Fruit fly (Drosophila melanogaster) whole organism, embryonic: ENCODE data around the gene CG18233.

Experiments used
- CG10321 ChIP-seq: fragments of 200-800 bp; sonication (Bioruptor generic); IDR thresholded peaks from 2 replicates; pipeline ENCODE4 v1.3.6; 2022; ENCODE audit warnings: missing biosample characterization, missing genetic modification characterization
- CG12071 ChIP-seq: fragments of 200-800 bp; sonication (Bioruptor generic); optimal IDR thresholded peaks from 3 replicates; lab custom pipeline; 2018; ENCODE audit warnings: missing biosample characterization, mild to moderate bottlenecking, missing genetic modification characterization
- CG13775 ChIP-seq: fragments of 200-800 bp; sonication (Bioruptor generic); optimal IDR thresholded peaks from 3 replicates; lab custom pipeline; 2017; ENCODE audit warnings: missing biosample characterization, mild to moderate bottlenecking, missing genetic modification characterization
- CG13894 ChIP-seq: fragments of 200-800 bp; sonication (Bioruptor generic); optimal IDR thresholded peaks from 3 replicates; lab custom pipeline; 2018; ENCODE audit warnings: missing biosample characterization, mild to moderate bottlenecking, missing genetic modification characterization, moderate library complexity
- CG14710 ChIP-seq: fragments of 200-800 bp; sonication (Bioruptor generic); optimal IDR thresholded peaks from 3 replicates; lab custom pipeline; 2019; ENCODE audit warnings: missing biosample characterization, mild to moderate bottlenecking, missing genetic modification characterization, moderate library complexity
- CG15269 ChIP-seq: fragments of 200-800 bp; sonication (Bioruptor generic); optimal IDR thresholded peaks from 2 replicates; lab custom pipeline; 2018; ENCODE audit warnings: missing biosample characterization, mild to moderate bottlenecking, missing genetic modification characterization, moderate library complexity
- CG16779 ChIP-seq: fragments of 200-800 bp; sonication (Bioruptor generic); IDR thresholded peaks from 2 replicates; pipeline ENCODE4 v1.3.6; 2022; ENCODE audit warnings: missing biosample characterization, missing genetic modification characterization
- CG16813 ChIP-seq: fragments of 200-800 bp; sonication (Bioruptor generic); IDR thresholded peaks from 3 replicates; pipeline ENCODE4 v1.3.6; 2022; ENCODE audit warnings: missing biosample characterization, missing genetic modification characterization; ENCODE audit not compliant: partially characterized antibody
- CG1832 ChIP-seq: fragments of 200-800 bp; sonication (Bioruptor generic); optimal IDR thresholded peaks from 2 replicates; lab custom pipeline; 2017; ENCODE audit warnings: missing biosample characterization, mild to moderate bottlenecking, missing genetic modification characterization, inconsistent platforms
- CG18619 ChIP-seq: fragments of 200-800 bp; sonication (Bioruptor generic); optimal IDR thresholded peaks from 3 replicates; lab custom pipeline; 2017; ENCODE audit warnings: missing biosample characterization, mild to moderate bottlenecking, missing genetic modification characterization
- CG2116 ChIP-seq: fragments of 200-800 bp; sonication (Bioruptor generic); optimal IDR thresholded peaks from 3 replicates; lab custom pipeline; 2018; ENCODE audit warnings: missing biosample characterization, mild to moderate bottlenecking, missing genetic modification characterization
- CG2889 ChIP-seq: fragments of 200-800 bp; sonication (Bioruptor generic); IDR thresholded peaks from 3 replicates; pipeline ENCODE4 v1.3.6; 2022; ENCODE audit warnings: missing biosample characterization, missing genetic modification characterization
- CG32772 ChIP-seq: fragments of 200-800 bp; sonication (Bioruptor generic); IDR thresholded peaks from 2 replicates; pipeline ENCODE4 v1.3.6; 2022; ENCODE audit warnings: missing biosample characterization, missing genetic modification characterization
- CG34224 ChIP-seq: fragments of 200-800 bp; sonication (Bioruptor generic); IDR thresholded peaks from 3 replicates; pipeline ENCODE4 v1.3.6; 2022; ENCODE audit warnings: missing biosample characterization, missing genetic modification characterization; ENCODE audit not compliant: partially characterized antibody
- CG7745 ChIP-seq: fragments of 200-800 bp; sonication (Bioruptor generic); optimal IDR thresholded peaks from 2 replicates; lab custom pipeline; 2018; ENCODE audit warnings: missing biosample characterization, mild to moderate bottlenecking, missing genetic modification characterization, moderate library complexity
- CG7786 ChIP-seq: fragments of 200-800 bp; sonication (Bioruptor generic); optimal IDR thresholded peaks from 2 replicates; lab custom pipeline; 2016; ENCODE audit warnings: missing biosample characterization, missing genetic modification characterization
- CG8290 ChIP-seq, 3 experiments: fragments of 200-800 bp; sonication (Bioruptor generic); optimal IDR thresholded peaks; 2 replicates each; lab custom pipeline; 2016 to 2019; ENCODE audit warnings: missing biosample characterization in 3 of 3, missing genetic modification characterization in 3 of 3, mild to moderate bottlenecking in 2 of 3, moderate library complexity in 1 of 3
- Deaf1 ChIP-seq: fragments of 200-800 bp; optimal IDR thresholded peaks from 3 replicates; lab custom pipeline; 2019; ENCODE audit warnings: missing biosample characterization, mild to moderate bottlenecking, missing genetic modification characterization, moderate library complexity
- Doc2 ChIP-seq: fragments of 200-800 bp; sonication (Bioruptor generic); IDR thresholded peaks from 2 replicates; pipeline ENCODE4 v1.3.6; 2022; ENCODE audit warnings: missing biosample characterization, missing genetic modification characterization
- Dref ChIP-seq: fragments of 200-800 bp; sonication (Bioruptor generic); IDR thresholded peaks from 2 replicates; pipeline ENCODE4 v1.3.6; 2022; ENCODE audit warnings: missing biosample characterization, missing genetic modification characterization
- E2f2 ChIP-seq: fragments of 200-800 bp; sonication (Bioruptor generic); IDR thresholded peaks from 2 replicates; pipeline ENCODE4 v1.3.6; 2022; ENCODE audit warnings: missing biosample characterization, missing genetic modification characterization
- Ets65A ChIP-seq: fragments of 200-800 bp; sonication (Bioruptor generic); peaks from one replicate; lab custom pipeline; 2016; ENCODE audit warnings: missing biosample characterization, missing genetic modification characterization
- HLH4C ChIP-seq: fragments of 200-800 bp; sonication (Bioruptor generic); IDR thresholded peaks from 3 replicates; pipeline ENCODE4 v1.3.6; 2022; ENCODE audit warnings: missing biosample characterization, missing genetic modification characterization; ENCODE audit not compliant: partially characterized antibody
- MESR4 ChIP-seq: fragments of 200-800 bp; sonication (Bioruptor generic); optimal IDR thresholded peaks from 2 replicates; lab custom pipeline; 2018; ENCODE audit warnings: missing biosample characterization, mild to moderate bottlenecking, missing genetic modification characterization, moderate library complexity
- Mad ChIP-seq: fragments of 200-800 bp; sonication (Bioruptor generic); optimal IDR thresholded peaks from 2 replicates; lab custom pipeline; 2016; ENCODE audit warnings: missing biosample characterization, missing genetic modification characterization
- Med ChIP-seq: fragments of 200-800 bp; sonication (Bioruptor generic); peaks from one replicate; lab custom pipeline; 2016; ENCODE audit warnings: missing biosample characterization, missing genetic modification characterization, mild to moderate bottlenecking, inconsistent platforms, moderate library complexity
- Myb ChIP-seq: fragments of 200-800 bp; sonication (Bioruptor generic); optimal IDR thresholded peaks from 2 replicates; lab custom pipeline; 2016; ENCODE audit warnings: missing biosample characterization, missing genetic modification characterization
- NC2α ChIP-seq: fragments of 200-800 bp; sonication (Bioruptor generic); optimal IDR thresholded peaks from 2 replicates; lab custom pipeline; 2016; ENCODE audit warnings: missing biosample characterization, missing genetic modification characterization
- NFAT ChIP-seq: fragments of 200-800 bp; sonication (Bioruptor generic); IDR thresholded peaks from 2 replicates; pipeline ENCODE4 v1.3.6; 2022; ENCODE audit warnings: missing biosample characterization, missing genetic modification characterization
- Nf-YB ChIP-seq: fragments of 200-800 bp; sonication (Bioruptor generic); optimal IDR thresholded peaks from 3 replicates; lab custom pipeline; 2019; ENCODE audit warnings: missing biosample characterization, mild to moderate bottlenecking, missing genetic modification characterization, moderate library complexity
- Rx ChIP-seq: fragments of 200-800 bp; sonication (Bioruptor generic); IDR thresholded peaks from 2 replicates; pipeline ENCODE4 v1.3.6; 2022; ENCODE audit warnings: missing biosample characterization, missing genetic modification characterization
- Sry-δ ChIP-seq: fragments of 200-800 bp; sonication (Bioruptor generic); optimal IDR thresholded peaks from 2 replicates; lab custom pipeline; 2016; ENCODE audit warnings: missing biosample characterization, missing genetic modification characterization
- Vsx1 ChIP-seq: fragments of 200-800 bp; sonication (Bioruptor generic); optimal IDR thresholded peaks from 2 replicates; lab custom pipeline; 2017; ENCODE audit warnings: missing biosample characterization, mild to moderate bottlenecking, missing genetic modification characterization, missing genetic modification reagents
- ac ChIP-seq: fragments of 200-800 bp; sonication (Bioruptor generic); optimal IDR thresholded peaks from 3 replicates; lab custom pipeline; 2017; ENCODE audit warnings: missing biosample characterization, mild to moderate bottlenecking, missing genetic modification characterization
- ash1 ChIP-seq: fragments of 200-800 bp; sonication (Bioruptor generic); optimal IDR thresholded peaks from 2 replicates; lab custom pipeline; 2018; ENCODE audit warnings: missing biosample characterization, mild to moderate bottlenecking, missing genetic modification characterization
- bsh ChIP-seq, 2 experiments: fragments of 200-800 bp; sonication (Bioruptor generic); optimal IDR thresholded peaks; 2 replicates each; lab custom pipeline; 2017 to 2018; ENCODE audit warnings: mild to moderate bottlenecking in 2 of 2, missing biosample characterization in 2 of 2, missing genetic modification characterization in 2 of 2, moderate library complexity in 1 of 2
- chn ChIP-seq: fragments of 200-800 bp; sonication (Bioruptor generic); optimal IDR thresholded peaks from 2 replicates; lab custom pipeline; 2016; ENCODE audit warnings: missing biosample characterization, missing genetic modification characterization
- crp ChIP-seq, 2 experiments: fragments of 200-800 bp; sonication (Bioruptor generic); optimal IDR thresholded peaks; 2 replicates in 1 of 2; 3 replicates in 1 of 2; lab custom pipeline; 2017; ENCODE audit warnings: missing biosample characterization in 2 of 2, missing genetic modification characterization in 2 of 2, mild to moderate bottlenecking in 1 of 2, moderate library complexity in 1 of 2
- dmrt11E ChIP-seq: fragments of 200-800 bp; sonication (Bioruptor generic); optimal IDR thresholded peaks from 3 replicates; lab custom pipeline; 2018; ENCODE audit warnings: missing biosample characterization, mild to moderate bottlenecking, missing genetic modification characterization, moderate library complexity
- dpn ChIP-seq, 2 experiments: fragments of 200-800 bp; sonication (Bioruptor generic); optimal IDR thresholded peaks; 3 replicates each; lab custom pipeline; 2016; ENCODE audit warnings: missing biosample characterization in 2 of 2, missing genetic modification characterization in 2 of 2
- fd64A ChIP-seq: fragments of 200-800 bp; sonication (Bioruptor generic); optimal IDR thresholded peaks from 3 replicates; lab custom pipeline; 2018; ENCODE audit warnings: missing biosample characterization, mild to moderate bottlenecking, missing genetic modification characterization
- fu2 ChIP-seq: fragments of 200-800 bp; sonication (Bioruptor generic); optimal IDR thresholded peaks from 2 replicates; lab custom pipeline; 2016; ENCODE audit warnings: missing biosample characterization, missing genetic modification characterization
- gcm2 ChIP-seq: fragments of 200-800 bp; sonication (Bioruptor generic); optimal IDR thresholded peaks from 2 replicates; lab custom pipeline; 2016; ENCODE audit warnings: missing biosample characterization, missing genetic modification characterization
- luna ChIP-seq: fragments of 200-800 bp; sonication (Bioruptor generic); optimal IDR thresholded peaks from 2 replicates; lab custom pipeline; 2016; ENCODE audit warnings: missing biosample characterization, missing genetic modification characterization
- nmo ChIP-seq: fragments of 200-800 bp; sonication (Bioruptor generic); optimal IDR thresholded peaks from 2 replicates; lab custom pipeline; 2018; ENCODE audit warnings: missing biosample characterization, mild to moderate bottlenecking, missing genetic modification characterization, moderate library complexity
- pb ChIP-seq: fragments of 200-800 bp; sonication (Bioruptor generic); optimal IDR thresholded peaks from 3 replicates; lab custom pipeline; 2016; ENCODE audit warnings: missing biosample characterization, missing genetic modification characterization
- phol ChIP-seq: fragments of 200-800 bp; sonication (Bioruptor generic); optimal IDR thresholded peaks from 3 replicates; lab custom pipeline; 2018; ENCODE audit warnings: missing biosample characterization, mild to moderate bottlenecking, missing genetic modification characterization, moderate library complexity
- pros ChIP-seq: fragments of 200-800 bp; sonication (Bioruptor generic); optimal IDR thresholded peaks from 3 replicates; lab custom pipeline; 2019; ENCODE audit warnings: missing biosample characterization, mild to moderate bottlenecking, missing genetic modification characterization, moderate library complexity
- sens ChIP-seq: fragments of 200-800 bp; sonication (Bioruptor generic); peaks from one replicate; lab custom pipeline; 2016; ENCODE audit warnings: missing biosample characterization, missing genetic modification characterization
- tgo ChIP-seq: fragments of 200-800 bp; sonication (Bioruptor generic); IDR thresholded peaks from 3 replicates; pipeline ENCODE4 v1.3.6; 2022; ENCODE audit warnings: missing biosample characterization, missing genetic modification characterization
- trem ChIP-seq: fragments of 200-800 bp; optimal IDR thresholded peaks from 3 replicates; lab custom pipeline; 2019; ENCODE audit warnings: missing biosample characterization, mild to moderate bottlenecking, missing genetic modification characterization, moderate library complexity

Gene CG18233

dm6 chr3L:18622422-18622739 is 17.1 kb downstream of the CG18233 start, which contains the start of gene bora (continued):
- TF ChIP-seq CG14710 = peak; percentile 20
- peak; percentile 74 for TF ChIP-seq CG2116 (GFP tag; lab: Kevin White, UChicago)
- peak; percentile 61 for TF ChIP-seq Dref
- no peak for TF ChIP-seq fd64A
- TF ChIP-seq NC2α (GFP tag; lab: Kevin White, UChicago) = no peak
- peak; percentile 10 to 85 for TF ChIP-seq crp (GFP tag; optimal IDR thresholded peaks at IDR 0.05; lab: Kevin White, UChicago)
- TF ChIP-seq Mad (GFP tag; lab: Kevin White, UChicago) = no peak
- peak; percentile 16 for TF ChIP-seq nmo
- TF ChIP-seq CG7786 (GFP tag; lab: Kevin White, UChicago) = no peak
- no peak for TF ChIP-seq CG15269
- no peak for TF ChIP-seq dmrt11E
- TF ChIP-seq CG1832 (GFP tag; lab: Kevin White, UChicago) = no peak
- TF ChIP-seq Myb (GFP tag; lab: Kevin White, UChicago) = peak; percentile 92
- no peak for TF ChIP-seq Deaf1 (tag; lab: Kevin White, UChicago)
- TF ChIP-seq CG12071 (GFP tag; lab: Kevin White, UChicago) = no peak
- no peak for TF ChIP-seq pb (GFP tag; lab: Kevin White, UChicago)
- no peak for TF ChIP-seq chn
- TF ChIP-seq bsh (GFP tag; optimal IDR thresholded peaks at IDR 0.05; lab: Kevin White, UChicago) = no peak
- TF ChIP-seq CG2889 (GFP tag; lab: Robert Waterston, UW) = no peak
- no peak for TF ChIP-seq gcm2 (GFP tag; lab: Kevin White, UChicago)
- peak; percentile 17 for TF ChIP-seq trem (tag; lab: Kevin White, UChicago)
- TF ChIP-seq NFAT (GFP tag; lab: Robert Waterston, UW) = no peak
- TF ChIP-seq phol (tag; lab: Kevin White, UChicago) = peak; percentile 38
- TF ChIP-seq Vsx1 (GFP tag; lab: Kevin White, UChicago) = no peak
- no peak for TF ChIP-seq CG34224 (GFP tag; lab: Robert Waterston, UW)
- no peak for TF ChIP-seq tgo (GFP tag; lab: Robert Waterston, UW)
- TF ChIP-seq CG13775 (GFP tag; lab: Kevin White, UChicago) = no peak
- TF ChIP-seq Doc2 (GFP tag; lab: Robert Waterston, UW) = no peak
- peak; percentile 92 for TF ChIP-seq E2f2
- TF ChIP-seq Rx (GFP tag; lab: Robert Waterston, UW) = 0 out of 2 replicates have a peak, but pooled peaks have one; percentile 9
- no peak for TF ChIP-seq MESR4 (GFP tag; lab: Kevin White, UChicago)
- TF ChIP-seq Nf-YB (GFP tag; lab: Kevin White, UChicago) = no peak
- peak in 1 of 2 experiments; percentile 14 for TF ChIP-seq dpn (GFP tag; optimal IDR thresholded peaks at IDR 0.05; lab: Kevin White, UChicago)
- no peak for TF ChIP-seq CG18619 (GFP tag; lab: Kevin White, UChicago)
- TF ChIP-seq Med (GFP tag; lab: Kevin White, UChicago) = peak; percentile 56
- TF ChIP-seq CG13894 (tag; lab: Kevin White, UChicago) = no peak
- TF ChIP-seq CG16779 (GFP tag; lab: Robert Waterston, UW) = no peak
- TF ChIP-seq CG16813 (GFP tag; lab: Robert Waterston, UW) = peak; percentile 24; the same call in 1 of the 3 replicates
- TF ChIP-seq sens (GFP tag; lab: Kevin White, UChicago) = peak; percentile 90
- no peak for TF ChIP-seq fu2
- TF ChIP-seq HLH4C (GFP tag; lab: Robert Waterston, UW) = peak; percentile 43; the same call in 1 of the 3 replicates
- TF ChIP-seq pros (GFP tag; lab: Kevin White, UChicago) = no peak
- TF ChIP-seq CG32772 (GFP tag; lab: Robert Waterston, UW) = no peak
- no peak for TF ChIP-seq CG10321
- TF ChIP-seq Sry-δ (GFP tag; lab: Kevin White, UChicago) = peak; percentile 44
- no peak for TF ChIP-seq ac
- peak; percentile 63 for TF ChIP-seq Ets65A (GFP tag; lab: Kevin White, UChicago)
- TF ChIP-seq CG7745 (tag; lab: Kevin White, UChicago) = no peak
- no peak for TF ChIP-seq ash1 (GFP tag; lab: Kevin White, UChicago)
- no peak for TF ChIP-seq luna (GFP tag; lab: Kevin White, UChicago)
- no peak for TF ChIP-seq CG8290 (GFP tag; optimal IDR thresholded peaks at IDR 0.05; lab: Kevin White, UChicago)
- peak in 1 of 2 experiments; percentile 5 for TF ChIP-seq CG8290 (tag; optimal IDR thresholded peaks at IDR 0.05; lab: Kevin White, UChicago)
